Fruit fly (Drosophila melanogaster) whole organism, prepupa: ENCODE data around the gene Usp2.
A peak's percentile ranks its signal among the peaks of the same experiment; 100 is the strongest.

ENCODE experiments used
- Blimp-1 ChIP-seq: fragments of 200-800 bp; sonication (Bioruptor generic); optimal IDR thresholded peaks from 3 replicates; lab custom pipeline; 2017; ENCODE audit warnings: missing biosample characterization, missing genetic modification characterization, mild to moderate bottlenecking, moderate library complexity, missing genetic modification reagents
- CG10631 ChIP-seq: fragments of 200-800 bp; sonication (Bioruptor generic); optimal IDR thresholded peaks from 2 replicates; lab custom pipeline; 2016; ENCODE audit warnings: missing biosample characterization, missing genetic modification characterization
- CG10669 ChIP-seq: fragments of 200-800 bp; sonication (Bioruptor generic); optimal IDR thresholded peaks from 3 replicates; lab custom pipeline; 2018; ENCODE audit warnings: missing biosample characterization, mild to moderate bottlenecking, missing genetic modification characterization, moderate library complexity
- CG11294 ChIP-seq: fragments of 200-800 bp; sonication (Bioruptor generic); IDR thresholded peaks from 2 replicates; pipeline ENCODE4 v1.3.6; 2022; ENCODE audit warnings: missing biosample characterization, missing genetic modification characterization
- CG11902 ChIP-seq: fragments of 200-800 bp; sonication (Bioruptor generic); optimal IDR thresholded peaks from 3 replicates; lab custom pipeline; 2016; ENCODE audit warnings: missing biosample characterization, missing genetic modification characterization
- CG15336 ChIP-seq: fragments of 200-800 bp; sonication (Bioruptor generic); IDR thresholded peaks from 2 replicates; pipeline ENCODE4 v1.3.6; 2022; ENCODE audit warnings: missing biosample characterization, missing genetic modification characterization
- CG1621 ChIP-seq: fragments of 200-800 bp; sonication (Bioruptor generic); optimal IDR thresholded peaks from 3 replicates; lab custom pipeline; 2018; ENCODE audit warnings: missing biosample characterization, mild to moderate bottlenecking, missing genetic modification characterization
- CG16779 ChIP-seq: fragments of 200-800 bp; sonication (Bioruptor generic); optimal IDR thresholded peaks from 3 replicates; lab custom pipeline; 2017; ENCODE audit warnings: missing biosample characterization, mild to moderate bottlenecking, missing genetic modification characterization
- CG3032 ChIP-seq: fragments of 200-800 bp; optimal IDR thresholded peaks from 2 replicates; lab custom pipeline; 2019; ENCODE audit warnings: missing biosample characterization, mild to moderate bottlenecking, missing genetic modification characterization, moderate library complexity
- CG31627 ChIP-seq: fragments of 200-800 bp; sonication (Bioruptor generic); optimal IDR thresholded peaks from 3 replicates; lab custom pipeline; 2016; ENCODE audit warnings: missing biosample characterization, missing genetic modification characterization
- CG34406 ChIP-seq: fragments of 200-800 bp; sonication (Bioruptor generic); optimal IDR thresholded peaks from 3 replicates; lab custom pipeline; 2016; ENCODE audit warnings: missing biosample characterization, missing genetic modification characterization
- CG3919 ChIP-seq: fragments of 200-800 bp; sonication (Bioruptor generic); optimal IDR thresholded peaks from 3 replicates; lab custom pipeline; 2016; ENCODE audit warnings: missing biosample characterization, missing genetic modification characterization
- CG4318 ChIP-seq: fragments of 200-800 bp; sonication (Bioruptor generic); optimal IDR thresholded peaks from 3 replicates; lab custom pipeline; 2017; ENCODE audit warnings: missing biosample characterization, mild to moderate bottlenecking, missing genetic modification characterization
- CG6163 ChIP-seq: fragments of 200-800 bp; sonication (Bioruptor generic); IDR thresholded peaks from 3 replicates; pipeline ENCODE4 v1.3.6; 2022; ENCODE audit warnings: missing biosample characterization, missing genetic modification characterization
- CG6276 ChIP-seq: fragments of 200-800 bp; sonication (Bioruptor generic); optimal IDR thresholded peaks from 2 replicates; lab custom pipeline; 2017; ENCODE audit warnings: missing biosample characterization, mild to moderate bottlenecking, missing genetic modification characterization
- CG6792 ChIP-seq: fragments of 200-800 bp; sonication (Bioruptor generic); optimal IDR thresholded peaks from 3 replicates; lab custom pipeline; 2016; ENCODE audit warnings: missing biosample characterization, missing genetic modification characterization
- CG6808 ChIP-seq: fragments of 200-800 bp; sonication (Bioruptor generic); optimal IDR thresholded peaks from 3 replicates; lab custom pipeline; 2017; ENCODE audit warnings: missing biosample characterization, missing genetic modification characterization, mild to moderate bottlenecking, moderate library complexity, missing genetic modification reagents
- CG6854 ChIP-seq: fragments of 200-800 bp; sonication (Bioruptor generic); optimal IDR thresholded peaks from 2 replicates; lab custom pipeline; 2017; ENCODE audit warnings: missing biosample characterization, mild to moderate bottlenecking, missing genetic modification characterization
- CG7368 ChIP-seq: fragments of 200-800 bp; sonication (Bioruptor generic); optimal IDR thresholded peaks from 3 replicates; lab custom pipeline; 2016; ENCODE audit warnings: missing biosample characterization, missing genetic modification characterization
- CG8119 ChIP-seq: fragments of 200-800 bp; sonication (Bioruptor generic); IDR thresholded peaks from 3 replicates; pipeline ENCODE4 v1.3.6; 2022; ENCODE audit warnings: missing biosample characterization, missing genetic modification characterization
- CG8319 ChIP-seq: fragments of 200-800 bp; sonication (Bioruptor generic); optimal IDR thresholded peaks from 3 replicates; lab custom pipeline; 2016; ENCODE audit warnings: missing biosample characterization, missing genetic modification characterization
- CG8632 ChIP-seq: fragments of 200-800 bp; sonication (Bioruptor generic); optimal IDR thresholded peaks from 3 replicates; lab custom pipeline; 2016; ENCODE audit warnings: missing biosample characterization, missing genetic modification characterization
- Eip75B ChIP-seq: fragments of 200-800 bp; sonication (Bioruptor generic); optimal IDR thresholded peaks from 3 replicates; lab custom pipeline; 2016; ENCODE audit warnings: missing biosample characterization, missing genetic modification characterization
- Eip78C ChIP-seq: fragments of 200-800 bp; sonication (Bioruptor generic); peaks from one replicate; lab custom pipeline; 2016; ENCODE audit warnings: missing biosample characterization, missing genetic modification characterization
- Ets21C ChIP-seq: fragments of 200-800 bp; sonication (Bioruptor generic); optimal IDR thresholded peaks from 3 replicates; lab custom pipeline; 2016; ENCODE audit warnings: missing biosample characterization, missing genetic modification characterization
- Ets96B ChIP-seq: fragments of 200-800 bp; optimal IDR thresholded peaks from 2 replicates; lab custom pipeline; 2019; ENCODE audit warnings: missing biosample characterization, mild to moderate bottlenecking, missing genetic modification characterization, moderate library complexity
- Gug ChIP-seq: fragments of 200-800 bp; sonication (Bioruptor generic); IDR thresholded peaks from 2 replicates; pipeline ENCODE4 v1.3.6; 2022; ENCODE audit warnings: missing biosample characterization, missing genetic modification characterization
- Hr38 ChIP-seq: sonication (Bioruptor generic); optimal IDR thresholded peaks from 2 replicates; lab custom pipeline; 2016; ENCODE audit warnings: missing biosample characterization, missing genetic modification characterization
- Hr39 ChIP-seq: fragments of 200-800 bp; sonication (Bioruptor generic); optimal IDR thresholded peaks from 2 replicates; lab custom pipeline; 2016; ENCODE audit warnings: missing biosample characterization, missing genetic modification characterization
- Hr4 ChIP-seq: fragments of 200-800 bp; sonication (Bioruptor generic); optimal IDR thresholded peaks from 3 replicates; lab custom pipeline; 2016; ENCODE audit warnings: missing biosample characterization, missing genetic modification characterization
- Lpt ChIP-seq: fragments of 200-800 bp; sonication (Bioruptor generic); optimal IDR thresholded peaks from 3 replicates; lab custom pipeline; 2016; ENCODE audit warnings: missing biosample characterization, missing genetic modification characterization
- Met ChIP-seq: fragments of 200-800 bp; sonication (Bioruptor generic); optimal IDR thresholded peaks from 3 replicates; lab custom pipeline; 2016; ENCODE audit warnings: missing biosample characterization, missing genetic modification characterization
- OdsH ChIP-seq: fragments of 200-800 bp; sonication (Bioruptor generic); optimal IDR thresholded peaks from 3 replicates; lab custom pipeline; 2016; ENCODE audit warnings: missing biosample characterization, missing genetic modification characterization
- Smox ChIP-seq: fragments of 200-800 bp; sonication (Bioruptor generic); optimal IDR thresholded peaks from 3 replicates; lab custom pipeline; 2016; ENCODE audit warnings: missing biosample characterization, missing genetic modification characterization
- Sox14 ChIP-seq: fragments of 200-800 bp; sonication (Bioruptor generic); optimal IDR thresholded peaks from 3 replicates; lab custom pipeline; 2016; ENCODE audit warnings: missing biosample characterization, missing genetic modification characterization
- Sox15 ChIP-seq: fragments of 200-800 bp; sonication (Bioruptor generic); optimal IDR thresholded peaks from 3 replicates; lab custom pipeline; 2016; ENCODE audit warnings: missing biosample characterization, missing genetic modification characterization
- achi ChIP-seq: fragments of 200-800 bp; sonication (Bioruptor generic); optimal IDR thresholded peaks from 3 replicates; lab custom pipeline; 2016; ENCODE audit warnings: missing biosample characterization, missing genetic modification characterization
- acj6 ChIP-seq: fragments of 200-800 bp; sonication (Bioruptor generic); optimal IDR thresholded peaks from 3 replicates; lab custom pipeline; 2016; ENCODE audit warnings: missing biosample characterization, missing genetic modification characterization
- dac ChIP-seq: fragments of 200-800 bp; sonication (Bioruptor generic); optimal IDR thresholded peaks from 2 replicates; lab custom pipeline; 2017; ENCODE audit warnings: missing biosample characterization, mild to moderate bottlenecking, missing genetic modification characterization
- dsx ChIP-seq: fragments of 200-800 bp; optimal IDR thresholded peaks from 3 replicates; lab custom pipeline; 2019; ENCODE audit warnings: missing biosample characterization, mild to moderate bottlenecking, missing genetic modification characterization, moderate library complexity; ENCODE audit not compliant: poor library complexity, severe bottlenecking
- eg ChIP-seq: fragments of 200-800 bp; sonication (Bioruptor generic); IDR thresholded peaks from 3 replicates; pipeline ENCODE4 v1.3.6; 2022; ENCODE audit warnings: missing biosample characterization, missing genetic modification characterization
- fd59A ChIP-seq: fragments of 200-800 bp; sonication (Bioruptor generic); optimal IDR thresholded peaks from 2 replicates; lab custom pipeline; 2017; ENCODE audit warnings: missing biosample characterization, mild to moderate bottlenecking, missing genetic modification characterization, missing genetic modification reagents
- fd85E ChIP-seq: fragments of 200-800 bp; sonication (Bioruptor generic); optimal IDR thresholded peaks from 3 replicates; lab custom pipeline; 2016; ENCODE audit warnings: missing biosample characterization, missing genetic modification characterization
- lz ChIP-seq: fragments of 200-800 bp; sonication (Bioruptor generic); optimal IDR thresholded peaks from 3 replicates; lab custom pipeline; 2016; ENCODE audit warnings: missing biosample characterization, missing genetic modification characterization
- net ChIP-seq: fragments of 200-800 bp; sonication (Bioruptor generic); optimal IDR thresholded peaks from 3 replicates; lab custom pipeline; 2016; ENCODE audit warnings: missing biosample characterization, missing genetic modification characterization
- pdm3 ChIP-seq: fragments of 200-800 bp; sonication (Bioruptor generic); optimal IDR thresholded peaks from 3 replicates; lab custom pipeline; 2016; ENCODE audit warnings: missing biosample characterization, missing genetic modification characterization
- salr ChIP-seq, 2 experiments: fragments of 200-800 bp; sonication (Bioruptor generic); optimal IDR thresholded peaks; 3 replicates each; lab custom pipeline; 2016 to 2018; ENCODE audit warnings: missing biosample characterization in 2 of 2, missing genetic modification characterization in 2 of 2, mild to moderate bottlenecking in 1 of 2
- spab ChIP-seq: fragments of 200-800 bp; sonication (Bioruptor generic); optimal IDR thresholded peaks from 2 replicates; lab custom pipeline; 2017; ENCODE audit warnings: missing biosample characterization, mild to moderate bottlenecking, missing genetic modification characterization, missing genetic modification reagents
- ss ChIP-seq, 2 experiments: fragments of 200-800 bp; sonication (Bioruptor generic); optimal IDR thresholded peaks; 2 replicates in 1 of 2; 3 replicates in 1 of 2; lab custom pipeline; 2017 to 2018; ENCODE audit warnings: mild to moderate bottlenecking in 2 of 2, missing biosample characterization in 2 of 2, missing genetic modification characterization in 2 of 2, moderate library complexity in 1 of 2
- svp ChIP-seq: fragments of 200-800 bp; sonication (Bioruptor generic); peaks from one replicate; lab custom pipeline; 2016; ENCODE audit warnings: missing biosample characterization, missing genetic modification characterization
- topi ChIP-seq: fragments of 200-800 bp; sonication (Bioruptor generic); optimal IDR thresholded peaks from 3 replicates; lab custom pipeline; 2016; ENCODE audit warnings: missing biosample characterization, missing genetic modification characterization
- vri ChIP-seq: fragments of 200-800 bp; sonication (Bioruptor generic); optimal IDR thresholded peaks from 3 replicates; lab custom pipeline; 2016; ENCODE audit warnings: missing biosample characterization, mild to moderate bottlenecking, missing genetic modification characterization

Usp2 gene

DNA sequence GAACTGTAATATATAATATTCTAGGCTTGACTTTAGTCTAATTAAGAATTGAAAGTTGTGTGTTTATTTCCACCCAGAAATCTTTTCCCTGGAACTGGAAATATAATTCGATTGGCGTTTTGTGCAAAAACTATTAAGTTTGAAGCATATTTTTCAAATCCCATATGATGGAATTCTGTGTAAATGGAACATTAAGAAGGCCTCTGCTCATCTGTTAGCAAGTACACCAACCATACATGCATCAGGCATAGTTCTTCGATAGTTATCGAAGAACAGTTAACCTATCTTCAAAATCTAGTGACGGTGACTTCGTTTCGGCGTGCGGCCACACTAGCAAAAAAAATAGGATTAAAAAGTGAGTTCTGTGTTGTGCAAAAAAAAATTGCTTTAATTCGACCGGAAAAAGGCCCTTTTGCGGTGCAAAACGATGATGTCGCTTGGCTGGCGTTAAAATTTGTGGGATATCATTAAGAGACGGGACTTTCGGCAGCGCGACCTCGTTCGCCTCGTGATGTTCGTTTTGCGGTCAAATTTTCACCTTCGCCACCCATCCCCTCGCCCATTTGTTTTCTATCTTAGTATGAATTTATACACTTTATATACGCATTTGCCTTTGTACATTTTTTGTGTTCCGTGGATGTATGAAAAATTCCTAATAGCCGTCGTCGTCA is at the start of gene Usp2:
TSS of gene Usp2 (plus strand) at position 295 of the 671 bp plus-strand sequence.
- TF ChIP-seq CG8632 (no peak), Met (GFP tag; lab: Kevin White, UChicago) (no peak), CG15336 (GFP tag; lab: Robert Waterston, UW) (no peak), Eip78C (GFP tag; lab: Kevin White, UChicago) (peak; percentile 73), CG6792 (GFP tag; lab: Kevin White, UChicago) (no peak), Lpt (no peak), CG8119 (GFP tag; lab: Robert Waterston, UW) (no peak), dsx (GFP tag; lab: Kevin White, UChicago) (no peak), CG10631 (GFP tag; lab: Kevin White, UChicago) (peak; percentile 10), Hr39 (GFP tag; lab: Kevin White, UChicago) (peak; percentile 9), CG8319 (GFP tag; lab: Kevin White, UChicago) (no peak), Hr4 (GFP tag; lab: Kevin White, UChicago) (no peak), CG3032 (no peak), fd85E (GFP tag; lab: Kevin White, UChicago) (no peak), Ets21C (GFP tag; lab: Kevin White, UChicago) (no peak), CG11902 (GFP tag; lab: Kevin White, UChicago) (no peak), CG6854 (GFP tag; lab: Kevin White, UChicago) (no peak), dac (no peak), eg (GFP tag; lab: Robert Waterston, UW) (peak; percentile 30; the same call in 1 of the 3 replicates), svp (GFP tag; lab: Kevin White, UChicago) (peak; percentile 89), Sox15 (GFP tag; lab: Kevin White, UChicago) (no peak), Blimp-1 (GFP tag; lab: Kevin White, UChicago) (no peak), CG3919 (GFP tag; lab: Kevin White, UChicago) (no peak), Smox (GFP tag; lab: Kevin White, UChicago) (no peak), fd59A (no peak), OdsH (GFP tag; lab: Kevin White, UChicago) (no peak), CG16779 (tag; lab: Kevin White, UChicago) (no peak), CG6276 (GFP tag; lab: Kevin White, UChicago) (peak; percentile 28), CG7368 (GFP tag; lab: Kevin White, UChicago) (no peak), CG31627 (GFP tag; lab: Kevin White, UChicago) (no peak), CG10669 (no peak), CG6808 (GFP tag; lab: Kevin White, UChicago) (no peak), acj6 (GFP tag; lab: Kevin White, UChicago) (no peak), CG1621 (tag; lab: Kevin White, UChicago) (no peak), ss (GFP tag; optimal IDR thresholded peaks at IDR 0.05; lab: Kevin White, UChicago) (peak in 1 of 2 experiments; percentile 18), salr (GFP tag; optimal IDR thresholded peaks at IDR 0.05; lab: Kevin White, UChicago) (no peak), CG4318 (no peak), CG34406 (GFP tag; lab: Kevin White, UChicago) (no peak), pdm3 (GFP tag; lab: Kevin White, UChicago) (no peak), Ets96B (no peak), spab (GFP tag; lab: Kevin White, UChicago) (no peak), CG6163 (GFP tag; lab: Robert Waterston, UW) (0 out of 3 replicates have a peak, but pooled peaks have one; percentile 46), Gug (GFP tag; lab: Robert Waterston, UW) (no peak), lz (GFP tag; lab: Kevin White, UChicago) (no peak), Eip75B (no peak), achi (GFP tag; lab: Kevin White, UChicago) (no peak), topi (no peak), net (GFP tag; lab: Kevin White, UChicago) (no peak), Hr38 (GFP tag; lab: Kevin White, UChicago) (no peak), Sox14 (GFP tag; lab: Kevin White, UChicago) (peak; percentile 35), vri (GFP tag; lab: Kevin White, UChicago) (no peak), CG11294 (no peak)
